Worm (Caenorhabditis elegans) whole organism, mixed stage, embryonic: ENCODE measurements around the gene F47D12.9.

Experiments used
- ces-1 ChIP-seq: fragments of 150-350 bp; optimal IDR thresholded peaks from 2 replicates; lab custom pipeline; 2014; ENCODE audit warnings: missing biosample characterization, missing genetic modification reagents, missing genetic modification characterization
- elt-1 ChIP-seq: sonication (generic microtip); optimal IDR thresholded peaks from 2 replicates; lab custom pipeline; 2017; ENCODE audit warnings: missing genetic modification characterization, mild to moderate bottlenecking, missing compliant biosample characterization, antibody characterized with exemption, moderate library complexity, borderline replicate concordance; ENCODE audit not compliant: insufficient read depth
- ham-2 ChIP-seq: fragments of 200-800 bp; sonication (Bioruptor generic); optimal IDR thresholded peaks from 2 replicates; lab custom pipeline; 2018; ENCODE audit warnings: mild to moderate bottlenecking, missing genetic modification characterization, missing compliant biosample characterization
- lin-13 ChIP-seq: fragments of 150-350 bp; optimal IDR thresholded peaks from 2 replicates; lab custom pipeline; 2014; ENCODE audit warnings: missing biosample characterization, missing genetic modification characterization
- nhr-28 ChIP-seq: fragments of 150-350 bp; optimal IDR thresholded peaks from 2 replicates; lab custom pipeline; 2014; ENCODE audit warnings: missing biosample characterization, missing genetic modification characterization
- snpc-4 ChIP-seq: fragments of 150-350 bp; optimal IDR thresholded peaks from 2 replicates; lab custom pipeline; 2014; ENCODE audit warnings: missing biosample characterization, missing genetic modification characterization
- unc-39 ChIP-seq: fragments of 150-350 bp; optimal IDR thresholded peaks from 2 replicates; lab custom pipeline; 2014; ENCODE audit warnings: missing biosample characterization, missing genetic modification characterization
- ztf-11 ChIP-seq: fragments of 150-350 bp; optimal IDR thresholded peaks from 2 replicates; lab custom pipeline; 2014; ENCODE audit warnings: missing biosample characterization, missing genetic modification characterization

- TF ChIP-seq unc-39 (no peak), nhr-28 (tag; lab: Kevin White, UChicago) (no peak), lin-13 (tag; lab: Kevin White, UChicago) (no peak), ham-2 (no peak), elt-1 (no peak), ztf-11 (no peak), snpc-4 (tag; lab: Kevin White, UChicago) (no peak), ces-1 (GFP tag; lab: Kevin White, UChicago) (no peak)
These were observed 48.3 kb upstream of the F47D12.9 start for ce11 chrIII:6351438-6351837.
